Worm (Caenorhabditis elegans) whole organism, L2 larva: ENCODE results near the gene plpp-1.2.

Experiments used
- egl-27 ChIP-seq: sonication (generic microtip); optimal IDR thresholded peaks from 3 replicates; lab custom pipeline; 2017; ENCODE audit warnings: missing biosample characterization, missing genetic modification reagents, missing genetic modification characterization
- elt-3 ChIP-seq: sonication (generic microtip); optimal IDR thresholded peaks from 2 replicates; lab custom pipeline; 2017; ENCODE audit warnings: missing biosample characterization, missing genetic modification characterization
- fos-1 ChIP-seq: fragments of 150-350 bp; optimal IDR thresholded peaks from 2 replicates; lab custom pipeline; 2014; ENCODE audit warnings: missing biosample characterization, missing genetic modification characterization
- lsy-2 ChIP-seq, 2 experiments: fragments of 150-350 bp in 1 of 2; sonication (generic microtip) in 1 of 2; optimal IDR thresholded peaks; 2 replicates each; lab custom pipeline; 2014 to 2017; ENCODE audit warnings: missing biosample characterization in 2 of 2, missing genetic modification characterization in 2 of 2

ce11 chrII:6516276-6516675 lies 31.0 kb downstream of the plpp-1.2 start, which contains the start of gene C56E6.7:
- TF ChIP-seq fos-1 (tag; lab: Kevin White, UChicago) (no peak), elt-3 (tag; lab: Kevin White, UChicago) (no peak), lsy-2 (tag; optimal IDR thresholded peaks at IDR 0.05; lab: Kevin White, UChicago) (no peak), egl-27 (tag; lab: Kevin White, UChicago) (no peak)
